In genomic region chrIV:337128-337646, ce11 we compare ENCODE assay signal across 1 worm cellular context.
TF ChIP-seq lines count a peak whose summit lies in the region.

Gene pxmp-4, minus strand, starts transcription at chrIV:337178.

TF ChIP-seq in whole organism, L4 larva, 104 proteins besides CTCF, POLR2A, EP300 and RAD21 (continued from another document):
- no peak for TF ChIP-seq cey-2 (tag; optimal IDR thresholded peaks at IDR 0.05; lab: Kevin White, UChicago; ENCODE audit: borderline replicate concordance, insufficient read depth)
- peak; percentile 68 for TF ChIP-seq nhr-28 (tag; optimal IDR thresholded peaks at IDR 0.05; lab: Kevin White, UChicago)
- TF ChIP-seq F10B5.3 (tag; optimal IDR thresholded peaks at IDR 0.05; lab: Kevin White, UChicago): no peak
- TF ChIP-seq pha-4 (GFP tag; IDR thresholded peaks at IDR 0.05; lab: Robert Waterston, UW): no peak
- TF ChIP-seq pha-4 (tag; optimal IDR thresholded peaks at IDR 0.05; lab: Kevin White, UChicago): no peak
- peak; percentile 74 for TF ChIP-seq dmd-6 (GFP tag; IDR thresholded peaks at IDR 0.05; lab: Robert Waterston, UW)
- TF ChIP-seq daf-8 (GFP tag; IDR thresholded peaks at IDR 0.05; lab: Robert Waterston, UW): no peak
- TF ChIP-seq php-3 (GFP tag; IDR thresholded peaks at IDR 0.05; lab: Robert Waterston, UW): peak; percentile 79; the same call in 1 of the 2 replicates
- no peak for TF ChIP-seq zfp-2 (tag; optimal IDR thresholded peaks at IDR 0.05; lab: Kevin White, UChicago)
- TF ChIP-seq Y105C5A.15 (GFP tag; IDR thresholded peaks at IDR 0.05; lab: Robert Waterston, UW): no peak
- TF ChIP-seq T20F7.1 (GFP tag; optimal IDR thresholded peaks at IDR 0.05; lab: Kevin White, UChicago): no peak
- peak; percentile 19 for TF ChIP-seq hlh-11 (tag; optimal IDR thresholded peaks at IDR 0.05; lab: Kevin White, UChicago)
- TF ChIP-seq tra-1 (GFP tag; IDR thresholded peaks at IDR 0.05; lab: Robert Waterston, UW): no peak
- no peak for TF ChIP-seq spr-3 (GFP tag; optimal IDR thresholded peaks at IDR 0.05; lab: Kevin White, UChicago)
- no peak for TF ChIP-seq daf-19 (GFP tag; conservative IDR thresholded peaks at IDR 0.05; lab: Robert Waterston, UW)
- no peak for TF ChIP-seq zfp-3 (GFP tag; conservative IDR thresholded peaks at IDR 0.05; lab: Robert Waterston, UW)
- no peak for TF ChIP-seq mxl-2 (GFP tag; conservative IDR thresholded peaks at IDR 0.05; lab: Robert Waterston, UW)
- TF ChIP-seq ZK337.2 (GFP tag; IDR thresholded peaks at IDR 0.05; lab: Robert Waterston, UW): no peak
- no peak for TF ChIP-seq lin-15B (tag; optimal IDR thresholded peaks at IDR 0.05; lab: Kevin White, UChicago)
- TF ChIP-seq ceh-32 (tag; optimal IDR thresholded peaks at IDR 0.05; lab: Kevin White, UChicago; ENCODE audit: poor library complexity): no peak
- no peak for TF ChIP-seq F44E2.7 (GFP tag; IDR thresholded peaks at IDR 0.05; lab: Robert Waterston, UW)
- no peak for TF ChIP-seq daf-16 (GFP tag; optimal IDR thresholded peaks at IDR 0.05; lab: Kevin White, UChicago)
- peak; percentile 58 for TF ChIP-seq daf-16 (tag; optimal IDR thresholded peaks at IDR 0.05; lab: Kevin White, UChicago)
